Fruit fly (Drosophila melanogaster): ENCODE data around the gene Noa36.

DNA sequence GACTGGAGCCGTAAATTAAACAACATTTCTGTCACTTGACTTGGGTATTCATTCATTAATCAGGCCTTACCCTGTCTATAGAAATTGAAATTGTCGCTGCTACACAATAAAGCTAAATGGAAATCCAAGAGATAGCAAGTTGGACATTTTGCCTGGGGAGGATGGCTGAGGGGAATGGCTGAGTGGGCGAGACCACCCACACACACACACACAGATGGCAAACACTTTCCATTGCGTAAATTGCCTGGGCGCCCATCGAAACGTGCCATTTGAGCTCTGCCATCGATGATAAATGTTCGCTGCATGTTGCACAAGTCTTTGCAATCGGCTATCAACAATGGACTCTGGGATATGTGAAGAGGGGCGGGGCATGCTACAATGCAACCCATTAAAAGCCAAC is 28.2 kb upstream of the Noa36 start:
- TF ChIP-seq CG1620 (GFP tag; optimal IDR thresholded peaks at IDR 0.05) (no peak), CG33017 (tag; optimal IDR thresholded peaks at IDR 0.05) (no peak), kay (GFP tag; ENCODE audit: borderline replicate concordance) (no peak), CG11617 (GFP tag; optimal IDR thresholded peaks at IDR 0.05) (no peak), toe (GFP tag; optimal IDR thresholded peaks at IDR 0.05) (no peak)
